Worm (Caenorhabditis elegans): ENCODE data around the gene srd-1.

srd-1 gene

ce11 chrII:10206425-10206824 lies 23.9 kb upstream of the srd-1 start, which contains the start of gene T01E8.1:
TSS of gene T01E8.1 (plus strand) at chrII:10206725.
- no peak for TF ChIP-seq ceh-36 (tag; optimal IDR thresholded peaks at IDR 0.05)
- TF ChIP-seq tbx-11 (GFP tag; IDR thresholded peaks at IDR 0.05): no peak
- TF ChIP-seq ceh-13 (GFP tag; optimal IDR thresholded peaks at IDR 0.05): no peak
- no peak for TF ChIP-seq ama-1 (optimal IDR thresholded peaks at IDR 0.05)
- TF ChIP-seq flt-1 (GFP tag; IDR thresholded peaks at IDR 0.05): no peak

DNA sequence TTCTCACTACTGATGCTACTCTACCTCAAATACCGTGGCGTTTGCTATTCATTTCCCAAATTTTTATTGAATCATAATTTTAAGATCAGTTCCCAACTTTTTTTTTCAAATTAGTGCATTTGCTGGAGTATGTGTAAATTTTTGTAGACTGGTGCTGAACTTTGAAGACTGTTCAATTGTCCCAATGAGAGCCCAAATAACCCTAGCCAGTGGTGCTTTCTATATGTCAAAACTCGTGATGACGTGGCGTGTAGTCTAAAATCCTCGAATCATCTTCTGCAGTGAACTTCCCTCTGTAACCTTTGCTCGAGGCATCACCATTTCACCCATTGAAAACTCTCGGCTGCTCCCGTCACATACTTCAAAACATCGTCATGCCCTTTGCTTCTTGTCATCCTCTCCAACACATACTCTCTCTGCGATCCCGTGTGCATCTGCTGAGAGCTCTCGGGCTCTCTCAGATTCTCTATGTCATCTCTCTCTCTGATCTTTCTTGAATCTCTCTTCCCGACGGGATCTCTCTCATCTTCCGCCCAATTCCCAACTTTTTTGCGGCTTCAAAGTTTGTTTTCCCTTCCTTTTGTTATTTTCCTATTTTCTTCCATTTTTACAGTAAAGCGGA lies 22.0 kb upstream of the srd-1 start:
- TF ChIP-seq scrt-1 (GFP tag; IDR thresholded peaks at IDR 0.05) (no peak), hmg-4 (GFP tag; optimal IDR thresholded peaks at IDR 0.05) (no peak), aly-1 (tag; optimal IDR thresholded peaks at IDR 0.05) (no peak), tbx-11 (GFP tag; IDR thresholded peaks at IDR 0.05) (no peak)

DNA sequence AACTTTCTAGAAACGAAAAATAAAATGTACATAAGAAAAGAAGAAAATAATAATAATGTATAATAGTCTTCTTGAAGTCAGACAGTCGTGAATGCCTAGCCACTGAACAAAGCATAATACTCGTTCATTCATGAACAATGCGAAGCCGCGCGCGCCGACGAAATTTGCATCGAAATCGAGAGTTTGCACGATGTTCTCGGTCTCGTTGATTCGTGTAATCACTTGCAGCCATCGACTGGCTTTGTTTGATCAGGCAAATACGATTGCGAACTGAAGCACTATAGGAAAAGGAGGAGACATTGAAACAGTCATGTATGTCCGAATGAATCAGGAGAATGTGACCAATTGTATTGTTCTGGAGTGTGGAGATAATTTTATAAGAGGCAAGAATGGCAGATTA lies 21.2 kb upstream of the srd-1 start:
- TF ChIP-seq tbx-11 (GFP tag; IDR thresholded peaks at IDR 0.05) (no peak), ets-7 (tag; optimal IDR thresholded peaks at IDR 0.05) (no peak), tbx-37 (GFP tag; conservative IDR thresholded peaks at IDR 0.05) (no peak), pes-1 (GFP tag; IDR thresholded peaks at IDR 0.05) (no peak), ama-1 (optimal IDR thresholded peaks at IDR 0.05) (no peak), F13C5.2 (tag; optimal IDR thresholded peaks at IDR 0.05) (no peak), ceh-13 (GFP tag; optimal IDR thresholded peaks at IDR 0.05) (no peak), aly-1 (tag; optimal IDR thresholded peaks at IDR 0.05) (no peak), flt-1 (GFP tag; IDR thresholded peaks at IDR 0.05) (no peak), hmbx-1 (tag; optimal IDR thresholded peaks at IDR 0.05) (no peak), sea-1 (GFP tag; conservative IDR thresholded peaks at IDR 0.05) (no peak), B0310.2 (tag; optimal IDR thresholded peaks at IDR 0.05) (no peak), scrt-1 (GFP tag; IDR thresholded peaks at IDR 0.05) (no peak), tra-4 (tag; optimal IDR thresholded peaks at IDR 0.05) (no peak), hnd-1 (tag; optimal IDR thresholded peaks at IDR 0.05) (no peak)

DNA sequence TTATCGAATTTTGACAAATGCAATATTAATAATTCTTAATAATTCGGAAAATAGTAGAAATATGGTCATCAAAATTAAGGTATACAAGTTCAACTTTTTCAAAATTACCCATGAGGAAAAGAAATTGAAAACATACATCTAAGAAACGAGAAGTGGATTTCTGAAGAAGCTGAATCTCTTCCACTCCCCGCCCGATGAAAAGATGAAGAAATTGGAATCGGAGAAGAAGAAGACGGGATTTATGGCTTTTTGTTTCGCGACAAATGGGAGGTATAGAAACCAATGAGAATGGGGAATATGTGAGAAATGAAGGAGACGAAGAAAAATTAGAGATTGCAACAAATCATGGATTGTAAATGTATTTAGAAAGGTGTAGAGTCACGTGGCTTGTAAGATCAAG lies 20.5 kb upstream of the srd-1 start:
- no peak for TF ChIP-seq tbx-11 (GFP tag; IDR thresholded peaks at IDR 0.05)
- no peak for TF ChIP-seq hmg-4 (GFP tag; optimal IDR thresholded peaks at IDR 0.05)
- no peak for TF ChIP-seq ets-7 (tag; optimal IDR thresholded peaks at IDR 0.05)
- TF ChIP-seq ama-1 (optimal IDR thresholded peaks at IDR 0.05): no peak

DNA sequence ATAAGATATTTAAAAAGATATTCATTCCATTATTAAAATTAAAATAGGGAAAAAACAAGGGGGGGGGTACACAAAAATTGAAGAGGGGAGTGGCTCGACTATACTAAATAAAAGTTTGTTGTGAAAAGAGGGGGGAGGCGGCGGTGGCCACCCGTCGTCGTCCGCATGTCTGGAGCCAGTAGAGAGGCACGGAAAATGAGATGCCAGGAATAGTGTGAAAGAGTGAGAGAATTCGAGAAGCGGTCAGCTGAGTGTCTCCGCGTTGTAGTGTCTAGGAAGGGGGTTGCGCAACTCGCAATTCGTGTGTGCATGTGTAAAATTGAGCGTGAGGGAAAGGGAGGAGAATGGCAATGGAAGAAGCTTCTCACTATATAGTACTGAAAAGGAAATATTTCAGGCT lies 19.7 kb upstream of the srd-1 start:
- peak; percentile 84 for TF ChIP-seq hmg-4 (GFP tag; optimal IDR thresholded peaks at IDR 0.05)
- TF ChIP-seq tbx-11 (GFP tag; IDR thresholded peaks at IDR 0.05): no peak
- peak; percentile 64 for TF ChIP-seq F13C5.2 (tag; optimal IDR thresholded peaks at IDR 0.05)

- TF ChIP-seq sea-1 (GFP tag; conservative IDR thresholded peaks at IDR 0.05): no peak
- peak; percentile 61; the same call in 1 of the 2 replicates for TF ChIP-seq pes-1 (GFP tag; IDR thresholded peaks at IDR 0.05)
- no peak for TF ChIP-seq hmbx-1 (tag; optimal IDR thresholded peaks at IDR 0.05)
- TF ChIP-seq tbx-37 (GFP tag; conservative IDR thresholded peaks at IDR 0.05): peak; percentile 65; the same call in 1 of the 2 replicates
- no peak for TF ChIP-seq B0310.2 (tag; optimal IDR thresholded peaks at IDR 0.05)
- TF ChIP-seq ceh-36 (tag; optimal IDR thresholded peaks at IDR 0.05): no peak
These were observed 18.2 kb upstream of the srd-1 start, which contains the start of gene arv-1 for ce11 chrII:10200759-10201158. TSS of gene arv-1 (minus strand) at chrII:10200823.

DNA sequence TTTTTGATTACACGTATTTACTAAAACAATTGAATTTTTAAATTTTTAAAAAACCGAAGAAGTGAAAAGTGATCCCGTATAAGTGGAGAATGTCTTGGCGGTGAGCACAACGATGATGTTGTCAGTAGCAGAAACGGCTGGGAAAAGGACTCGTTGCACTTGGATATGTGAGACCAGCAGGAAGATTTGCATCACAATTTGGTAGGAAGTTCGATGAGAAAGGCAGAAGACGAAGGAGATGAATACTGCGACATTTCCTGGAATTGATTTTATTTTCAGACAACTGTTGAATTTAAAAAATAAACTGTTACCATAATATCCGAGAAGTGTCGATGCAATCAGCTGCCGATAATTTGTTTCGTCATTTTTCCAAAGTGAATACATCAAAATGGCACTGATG lies 17.4 kb upstream of the srd-1 start, which contains the start of gene R05H5.4:
Gene R05H5.4 (minus strand): TSS at position 101 of the 400 bp plus-strand sequence.
- TF ChIP-seq sea-1 (GFP tag; conservative IDR thresholded peaks at IDR 0.05): no peak
- no peak for TF ChIP-seq ama-1 (optimal IDR thresholded peaks at IDR 0.05)
- no peak for TF ChIP-seq tra-4 (tag; optimal IDR thresholded peaks at IDR 0.05)
- TF ChIP-seq aly-1 (tag; optimal IDR thresholded peaks at IDR 0.05): no peak
- TF ChIP-seq tbx-37 (GFP tag; conservative IDR thresholded peaks at IDR 0.05): no peak
- no peak for TF ChIP-seq ets-7 (tag; optimal IDR thresholded peaks at IDR 0.05)
- no peak for TF ChIP-seq B0310.2 (tag; optimal IDR thresholded peaks at IDR 0.05)
- no peak for TF ChIP-seq F13C5.2 (tag; optimal IDR thresholded peaks at IDR 0.05)

DNA sequence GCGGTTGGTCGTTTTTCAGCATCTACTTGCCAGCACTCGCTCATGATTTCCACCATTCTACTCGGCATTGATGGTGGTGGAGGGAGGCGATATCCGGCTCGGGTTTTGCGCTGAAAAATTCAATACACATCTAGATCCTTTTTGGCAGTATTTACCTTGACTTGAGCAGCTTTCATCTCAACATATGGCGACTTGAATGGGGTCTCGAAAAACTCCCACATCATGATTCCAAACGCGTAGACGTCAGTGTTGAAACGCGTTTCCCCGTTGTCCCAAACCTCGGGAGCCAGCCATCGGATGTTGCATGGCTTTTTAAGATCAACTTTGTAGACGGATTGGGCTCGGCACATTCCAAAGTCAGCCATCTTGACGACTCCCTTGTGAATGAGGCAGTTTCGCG lies 16.0 kb upstream of the srd-1 start:
- TF ChIP-seq ceh-36 (tag; optimal IDR thresholded peaks at IDR 0.05) (no peak), aly-1 (tag; optimal IDR thresholded peaks at IDR 0.05) (no peak), ceh-13 (GFP tag; optimal IDR thresholded peaks at IDR 0.05) (no peak), F13C5.2 (tag; optimal IDR thresholded peaks at IDR 0.05) (no peak)

DNA sequence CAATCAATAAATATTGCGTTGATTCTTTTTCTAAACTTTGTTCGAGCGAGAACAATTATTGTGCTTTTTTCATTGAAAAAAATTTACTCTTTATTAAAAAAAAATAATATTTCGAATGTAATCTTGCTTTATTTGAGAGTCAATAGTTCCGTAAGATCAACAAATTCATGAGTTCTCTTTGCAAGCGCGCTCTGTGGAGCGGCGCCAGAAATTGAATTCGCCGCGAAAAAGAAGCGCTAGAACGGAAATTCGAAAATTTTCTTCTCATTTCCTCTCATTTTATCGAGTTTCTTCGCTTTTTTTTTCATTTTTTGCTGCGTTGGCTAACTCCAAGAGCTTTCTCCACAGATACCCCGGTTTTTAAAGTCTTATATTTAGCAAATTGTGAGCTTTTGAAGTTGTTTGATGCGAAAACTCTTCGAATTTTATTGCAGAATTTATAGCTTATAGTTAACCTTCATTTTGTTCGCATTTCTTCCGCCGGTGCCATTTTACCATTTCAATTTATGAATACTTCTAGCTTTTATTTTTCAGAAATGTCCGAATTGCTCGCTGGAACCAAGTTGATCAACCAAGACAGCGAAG lies 14.6 kb upstream of the srd-1 start, which contains the start of gene R05H5.3:
Gene R05H5.3 (plus strand): TSS at position 535 of the 585 bp plus-strand sequence.
- TF ChIP-seq ceh-13 (GFP tag; optimal IDR thresholded peaks at IDR 0.05) (no peak), scrt-1 (GFP tag; IDR thresholded peaks at IDR 0.05) (no peak), hnd-1 (tag; optimal IDR thresholded peaks at IDR 0.05) (no peak), B0310.2 (tag; optimal IDR thresholded peaks at IDR 0.05) (no peak), flt-1 (GFP tag; IDR thresholded peaks at IDR 0.05) (no peak), tbx-11 (GFP tag; IDR thresholded peaks at IDR 0.05) (no peak), ets-7 (tag; optimal IDR thresholded peaks at IDR 0.05) (no peak), hmg-4 (GFP tag; optimal IDR thresholded peaks at IDR 0.05) (no peak), tbx-37 (GFP tag; conservative IDR thresholded peaks at IDR 0.05) (no peak), pes-1 (GFP tag; IDR thresholded peaks at IDR 0.05) (no peak), hmbx-1 (tag; optimal IDR thresholded peaks at IDR 0.05) (no peak), sea-1 (GFP tag; conservative IDR thresholded peaks at IDR 0.05) (no peak), ama-1 (optimal IDR thresholded peaks at IDR 0.05) (no peak), aly-1 (tag; optimal IDR thresholded peaks at IDR 0.05) (no peak), ceh-36 (tag; optimal IDR thresholded peaks at IDR 0.05) (no peak), F13C5.2 (tag; optimal IDR thresholded peaks at IDR 0.05) (no peak), tra-4 (tag; optimal IDR thresholded peaks at IDR 0.05) (no peak)

All from whole organism, early embryonic.